Worm (Caenorhabditis elegans): ENCODE measurements around the gene knl-3.

DNA sequence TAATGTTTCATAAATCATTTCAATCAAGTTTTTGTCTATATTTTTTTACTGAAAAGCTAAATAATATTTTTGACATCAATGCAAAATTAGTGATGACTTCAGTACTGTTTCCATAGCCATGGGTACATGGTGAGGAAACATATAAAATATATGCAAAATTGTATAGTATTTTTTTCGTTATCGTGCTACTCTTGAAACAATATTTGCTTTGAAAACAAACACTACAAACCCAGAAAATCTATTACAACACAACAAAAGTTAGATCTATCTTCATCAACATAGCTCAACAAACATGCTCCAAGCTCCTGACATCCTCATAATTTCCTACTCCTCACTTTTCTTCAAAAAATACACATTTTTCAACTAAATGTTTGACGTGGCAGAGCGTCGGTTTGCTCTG is 39.5 kb downstream of the knl-3 start, which contains the start of gene srp-3:
- TF ChIP-seq snpc-4 (tag; optimal IDR thresholded peaks at IDR 0.05) (no peak), fkh-10 (GFP tag; optimal IDR thresholded peaks at IDR 0.05) (no peak), lin-39 (tag; optimal IDR thresholded peaks at IDR 0.05) (no peak)

All from whole organism, L3 larva.